Worm (Caenorhabditis elegans) whole organism, late embryonic: ENCODE results near the gene lgc-41.

ENCODE experiments used
- F13H6.1 ChIP-seq: sonication (generic microtip); optimal IDR thresholded peaks from 2 replicates; lab custom pipeline; 2016; ENCODE audit warnings: missing genetic modification characterization, missing compliant biosample characterization
- ets-4 ChIP-seq: sonication (generic microtip); optimal IDR thresholded peaks from 2 replicates; lab custom pipeline; 2016; ENCODE audit warnings: missing genetic modification characterization, missing compliant biosample characterization
- nhr-11 ChIP-seq: fragments of 150-350 bp; optimal IDR thresholded peaks from 2 replicates; lab custom pipeline; 2014; ENCODE audit warnings: missing biosample characterization, missing genetic modification characterization
- pax-1 ChIP-seq: fragments of 150-350 bp; optimal IDR thresholded peaks from 2 replicates; lab custom pipeline; 2014; ENCODE audit warnings: missing biosample characterization, missing genetic modification characterization
- pha-4 ChIP-seq: fragments of 150-350 bp; optimal IDR thresholded peaks from 2 replicates; lab custom pipeline; 2018; ENCODE audit warnings: missing biosample characterization, missing genetic modification reagents, missing genetic modification characterization
- pqm-1 ChIP-seq: sonication (generic microtip); optimal IDR thresholded peaks from 2 replicates; lab custom pipeline; 2016; ENCODE audit warnings: missing genetic modification characterization, missing compliant biosample characterization
- rnt-1 ChIP-seq: sonication (generic microtip); optimal IDR thresholded peaks from 2 replicates; lab custom pipeline; 2016; ENCODE audit warnings: missing genetic modification characterization, missing compliant biosample characterization

ce11 chrX:10505193-10505592 is 51.1 kb downstream of the lgc-41 start:
- TF ChIP-seq pax-1 (no peak), pha-4 (tag; lab: Kevin White, UChicago) (no peak), rnt-1 (tag; lab: Kevin White, UChicago) (no peak), F13H6.1 (tag; lab: Kevin White, UChicago) (no peak), pqm-1 (tag; lab: Kevin White, UChicago) (no peak), ets-4 (no peak), nhr-11 (tag; lab: Kevin White, UChicago) (no peak)
